Worm (Caenorhabditis elegans) whole organism, L3 larva: ENCODE measurements around the gene cyn-1.

ENCODE experiments used
- ZK546.5 ChIP-seq: sonication (generic microtip); optimal IDR thresholded peaks from 2 replicates; lab custom pipeline; 2017; ENCODE audit warnings: missing biosample characterization, missing genetic modification characterization
- aly-2 ChIP-seq: fragments of 150-350 bp; optimal IDR thresholded peaks from 2 replicates; lab custom pipeline; 2014; ENCODE audit warnings: missing biosample characterization, missing genetic modification characterization
- ama-1 ChIP-seq: fragments of 150-350 bp; optimal IDR thresholded peaks from 2 replicates; lab custom pipeline; 2018
- ceh-16 ChIP-seq: sonication (generic microtip); optimal IDR thresholded peaks from 2 replicates; lab custom pipeline; 2017; ENCODE audit warnings: missing biosample characterization, missing genetic modification characterization
- ceh-28 ChIP-seq: fragments of 150-350 bp; optimal IDR thresholded peaks from 2 replicates; lab custom pipeline; 2014; ENCODE audit warnings: missing biosample characterization, missing genetic modification reagents, missing genetic modification characterization
- ceh-82 ChIP-seq: fragments of 150-350 bp; optimal IDR thresholded peaks from 2 replicates; lab custom pipeline; 2014; ENCODE audit warnings: missing biosample characterization, missing genetic modification characterization
- ceh-9 ChIP-seq: sonication (generic microtip); optimal IDR thresholded peaks from 2 replicates; lab custom pipeline; 2018; ENCODE audit warnings: missing biosample characterization, missing genetic modification characterization
- daf-12 ChIP-seq: fragments of 150-350 bp; optimal IDR thresholded peaks from 2 replicates; lab custom pipeline; 2014; ENCODE audit warnings: missing biosample characterization, missing genetic modification reagents, missing genetic modification characterization
- egl-27 ChIP-seq: sonication (generic microtip); optimal IDR thresholded peaks from 4 replicates; lab custom pipeline; 2017; ENCODE audit warnings: missing biosample characterization, missing genetic modification reagents, missing genetic modification characterization
- egl-5 ChIP-seq: fragments of 150-350 bp; optimal IDR thresholded peaks from 2 replicates; lab custom pipeline; 2017; ENCODE audit warnings: missing biosample characterization, missing genetic modification reagents, missing genetic modification characterization, inconsistent platforms
- elt-2 ChIP-seq: sonication (generic microtip); optimal IDR thresholded peaks from 2 replicates; lab custom pipeline; 2016; ENCODE audit warnings: missing genetic modification reagents, mild to moderate bottlenecking, missing genetic modification characterization, missing compliant biosample characterization
- elt-3 ChIP-seq, 3 experiments: fragments of 150-350 bp in 1 of 3; sonication (generic microtip) in 2 of 3; optimal IDR thresholded peaks; 2 replicates in 2 of 3; 4 replicates in 1 of 3; lab custom pipeline; 2014 to 2017; ENCODE audit warnings: missing biosample characterization in 3 of 3, missing genetic modification characterization in 3 of 3
- eor-1 ChIP-seq, 2 experiments: fragments of 150-350 bp; optimal IDR thresholded peaks; 2 replicates each; lab custom pipeline; 2014 to 2018; ENCODE audit warnings: missing biosample characterization in 2 of 2, missing genetic modification characterization in 2 of 2
- fkh-10 ChIP-seq: sonication (generic microtip); optimal IDR thresholded peaks from 2 replicates; lab custom pipeline; 2017; ENCODE audit warnings: missing biosample characterization, missing genetic modification reagents, missing genetic modification characterization
- fkh-2 ChIP-seq: fragments of 150-350 bp; optimal IDR thresholded peaks from 2 replicates; lab custom pipeline; 2014; ENCODE audit warnings: missing biosample characterization, missing genetic modification reagents, missing genetic modification characterization
- hmg-11 ChIP-seq: sonication (generic microtip); optimal IDR thresholded peaks from 2 replicates; lab custom pipeline; 2016; ENCODE audit warnings: missing genetic modification characterization, missing compliant biosample characterization
- jun-1 ChIP-seq: fragments of 150-350 bp; optimal IDR thresholded peaks from 2 replicates; lab custom pipeline; 2014; ENCODE audit warnings: missing biosample characterization, missing genetic modification reagents, missing genetic modification characterization
- lin-15B ChIP-seq: fragments of 150-350 bp; optimal IDR thresholded peaks from 2 replicates; lab custom pipeline; 2014; ENCODE audit warnings: missing biosample characterization, missing genetic modification characterization
- lin-39 ChIP-seq: fragments of 150-350 bp; optimal IDR thresholded peaks from 2 replicates; lab custom pipeline; 2018; ENCODE audit warnings: missing biosample characterization, missing genetic modification reagents, missing genetic modification characterization
- lsy-12 ChIP-seq: sonication (generic microtip); optimal IDR thresholded peaks from 2 replicates; lab custom pipeline; 2016; ENCODE audit warnings: mild to moderate bottlenecking, missing genetic modification characterization, missing compliant biosample characterization
- mdl-1 ChIP-seq: fragments of 150-350 bp; optimal IDR thresholded peaks from 2 replicates; lab custom pipeline; 2014; ENCODE audit warnings: missing biosample characterization, missing genetic modification characterization
- mml-1 ChIP-seq: fragments of 150-350 bp; sonication (generic microtip); optimal IDR thresholded peaks from 3 replicates; lab custom pipeline; 2014; ENCODE audit warnings: missing biosample characterization, missing genetic modification characterization
- nfya-1 ChIP-seq: sonication (generic microtip); optimal IDR thresholded peaks from 2 replicates; lab custom pipeline; 2017; ENCODE audit warnings: missing genetic modification characterization, mild to moderate bottlenecking, missing compliant biosample characterization, antibody characterized with exemption, moderate library complexity; ENCODE audit not compliant: insufficient read depth
- nhr-11 ChIP-seq: fragments of 150-350 bp; optimal IDR thresholded peaks from 2 replicates; lab custom pipeline; 2014; ENCODE audit warnings: missing biosample characterization, missing genetic modification characterization
- nhr-12 ChIP-seq: fragments of 150-350 bp; optimal IDR thresholded peaks from 2 replicates; lab custom pipeline; 2014; ENCODE audit warnings: missing biosample characterization, missing genetic modification characterization
- nhr-23 ChIP-seq: fragments of 150-350 bp; optimal IDR thresholded peaks from 2 replicates; lab custom pipeline; 2014; ENCODE audit warnings: missing biosample characterization, missing genetic modification reagents, missing genetic modification characterization
- nhr-237 ChIP-seq: fragments of 150-350 bp; optimal IDR thresholded peaks from 2 replicates; lab custom pipeline; 2014; ENCODE audit warnings: missing biosample characterization, missing genetic modification characterization
- nhr-25 ChIP-seq: sonication (generic microtip); optimal IDR thresholded peaks from 2 replicates; lab custom pipeline; 2017; ENCODE audit warnings: missing biosample characterization, missing genetic modification characterization
- nhr-28 ChIP-seq: fragments of 150-350 bp; optimal IDR thresholded peaks from 2 replicates; lab custom pipeline; 2014; ENCODE audit warnings: missing biosample characterization, missing genetic modification characterization
- nhr-43 ChIP-seq: sonication (generic microtip); optimal IDR thresholded peaks from 2 replicates; lab custom pipeline; 2016; ENCODE audit warnings: mild to moderate bottlenecking, missing genetic modification characterization, missing compliant biosample characterization; ENCODE audit not compliant: poor library complexity, severe bottlenecking
- nhr-67 ChIP-seq: fragments of 150-350 bp; optimal IDR thresholded peaks from 2 replicates; lab custom pipeline; 2014; ENCODE audit warnings: missing biosample characterization, missing genetic modification characterization
- nhr-77 ChIP-seq: fragments of 150-350 bp; optimal IDR thresholded peaks from 2 replicates; lab custom pipeline; 2014; ENCODE audit warnings: missing biosample characterization, missing genetic modification characterization
- pha-4 ChIP-seq: fragments of 150-350 bp; optimal IDR thresholded peaks from 2 replicates; lab custom pipeline; 2014; ENCODE audit warnings: missing biosample characterization, missing genetic modification reagents, missing genetic modification characterization
- pqm-1 ChIP-seq: fragments of 150-350 bp; optimal IDR thresholded peaks from 2 replicates; lab custom pipeline; 2017; ENCODE audit warnings: missing biosample characterization, missing genetic modification characterization, inconsistent platforms
- skn-1 ChIP-seq: fragments of 150-350 bp; optimal IDR thresholded peaks from 2 replicates; lab custom pipeline; 2014; ENCODE audit warnings: missing biosample characterization, missing genetic modification characterization
- snpc-4 ChIP-seq: fragments of 150-350 bp; optimal IDR thresholded peaks from 2 replicates; lab custom pipeline; 2014; ENCODE audit warnings: missing biosample characterization, missing genetic modification characterization
- tbx-2 ChIP-seq: sonication (generic microtip); optimal IDR thresholded peaks from 2 replicates; lab custom pipeline; 2016; ENCODE audit warnings: mild to moderate bottlenecking, missing genetic modification characterization, missing compliant biosample characterization
- unc-39 ChIP-seq: sonication (generic microtip); optimal IDR thresholded peaks from 4 replicates; lab custom pipeline; 2017; ENCODE audit warnings: missing biosample characterization, missing genetic modification characterization
- unc-62 ChIP-seq: fragments of 150-350 bp; sonication (generic microtip); optimal IDR thresholded peaks from 4 replicates; lab custom pipeline; 2014; ENCODE audit warnings: missing biosample characterization, missing genetic modification reagents, missing genetic modification characterization
- zag-1 ChIP-seq: fragments of 150-350 bp; optimal IDR thresholded peaks from 2 replicates; lab custom pipeline; 2014; ENCODE audit warnings: missing biosample characterization, missing genetic modification characterization
- ztf-11 ChIP-seq: fragments of 150-350 bp; optimal IDR thresholded peaks from 2 replicates; lab custom pipeline; 2014; ENCODE audit warnings: missing biosample characterization, missing genetic modification characterization
- ztf-4 ChIP-seq: fragments of 150-350 bp; optimal IDR thresholded peaks from 2 replicates; lab custom pipeline; 2014; ENCODE audit warnings: missing biosample characterization, missing genetic modification characterization

cyn-1 gene

DNA sequence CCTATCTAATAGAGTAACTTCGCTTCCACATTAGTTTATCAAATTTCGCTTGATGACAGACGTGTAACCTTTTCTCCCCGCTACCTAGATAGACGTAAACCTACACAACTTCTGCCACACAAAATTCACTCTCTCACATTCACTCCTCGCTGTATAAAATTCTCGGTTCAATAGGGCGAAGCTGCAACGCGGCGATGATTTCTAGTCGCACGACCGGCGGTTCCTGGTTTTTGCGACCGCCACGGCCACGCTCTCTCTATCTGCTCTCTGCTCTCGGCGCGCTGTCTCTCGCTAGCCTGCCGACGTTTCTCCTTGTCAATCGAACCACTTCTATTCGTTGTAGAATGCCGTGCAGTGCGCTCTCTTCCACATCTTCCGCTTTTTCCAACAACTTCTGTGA lies 4.9 kb upstream of the cyn-1 start:
- TF ChIP-seq ceh-9 (tag; lab: Kevin White, UChicago) (no peak), skn-1 (tag; lab: Kevin White, UChicago) (peak; percentile 64), nhr-12 (tag; lab: Kevin White, UChicago) (no peak), mdl-1 (tag; lab: Kevin White, UChicago) (no peak), snpc-4 (peak; percentile 89), jun-1 (tag; lab: Kevin White, UChicago) (peak; percentile 60), lsy-12 (tag; lab: Kevin White, UChicago) (peak; percentile 76), pha-4 (peak; percentile 68), elt-2 (peak; percentile 82), elt-3 (tag; optimal IDR thresholded peaks at IDR 0.05; lab: Kevin White, UChicago) (peak in 1 of 3 experiments; percentile 11), ceh-16 (tag; lab: Kevin White, UChicago) (peak; percentile 25), daf-12 (tag; lab: Kevin White, UChicago) (no peak), fkh-10 (peak; percentile 10), nfya-1 (tag; lab: Kevin White, UChicago) (peak; percentile 87), nhr-23 (peak; percentile 74), ztf-11 (no peak), nhr-25 (tag; lab: Kevin White, UChicago) (peak; percentile 86), pqm-1 (tag; lab: Kevin White, UChicago) (peak; percentile 26), hmg-11 (tag; lab: Kevin White, UChicago) (peak; percentile 92), egl-5 (tag; lab: Kevin White, UChicago) (no peak), mml-1 (tag; lab: Kevin White, UChicago) (no peak), ztf-4 (tag; lab: Kevin White, UChicago) (no peak), tbx-2 (tag; lab: Kevin White, UChicago) (peak; percentile 19), nhr-237 (tag; lab: Kevin White, UChicago) (no peak), ama-1 (peak; percentile 50), nhr-43 (tag; lab: Kevin White, UChicago) (peak; percentile 46), lin-39 (tag; lab: Kevin White, UChicago) (peak; percentile 94), fkh-2 (tag; lab: Kevin White, UChicago) (no peak), lin-15B (tag; lab: Kevin White, UChicago) (peak; percentile 96)

- TF ChIP-seq eor-1 (tag; optimal IDR thresholded peaks at IDR 0.05; lab: Kevin White, UChicago) = no peak
These were observed 4.2 kb upstream of the cyn-1 start, which contains the start of gene vha-13 for ce11 chrV:14351629-14352028. Gene vha-13, plus strand, starts transcription at chrV:14351709.

ce11 chrV:14352032-14352431 lies 3.8 kb upstream of the cyn-1 start:
- TF ChIP-seq egl-5 (tag; lab: Kevin White, UChicago) (no peak), ceh-9 (tag; lab: Kevin White, UChicago) (no peak), elt-3 (tag; optimal IDR thresholded peaks at IDR 0.05; lab: Kevin White, UChicago) (no peak), fkh-2 (tag; lab: Kevin White, UChicago) (no peak), ztf-4 (tag; lab: Kevin White, UChicago) (no peak), skn-1 (tag; lab: Kevin White, UChicago) (no peak), nhr-12 (tag; lab: Kevin White, UChicago) (no peak)

DNA sequence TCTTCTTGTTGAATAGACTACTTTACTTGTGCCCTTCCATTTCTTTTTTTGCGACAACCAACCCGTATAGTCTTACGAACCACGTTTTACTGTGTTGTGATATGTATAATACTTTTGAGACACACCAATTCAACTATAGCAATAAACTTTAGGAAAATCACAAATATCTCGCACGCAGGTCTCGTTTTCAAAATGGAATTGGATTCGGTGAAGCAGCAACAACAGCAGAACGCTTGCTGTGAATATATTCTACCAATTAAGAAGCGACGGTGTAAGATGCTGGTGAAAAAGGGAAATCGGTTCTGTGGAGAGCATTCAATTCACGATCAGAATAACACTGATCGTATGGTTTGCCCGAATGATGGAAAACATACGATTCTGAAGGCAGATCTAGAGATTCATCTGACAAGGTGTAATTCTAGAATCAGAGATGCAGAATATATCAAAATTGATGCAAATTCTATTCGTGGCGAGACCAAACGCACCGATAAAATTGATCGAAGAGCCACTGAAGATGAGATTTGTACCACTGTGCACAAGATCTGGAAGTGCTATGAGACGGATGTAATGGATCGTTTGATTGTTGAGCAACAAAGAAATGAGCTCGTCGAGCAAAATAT lies 1.5 kb upstream of the cyn-1 start, which contains the start of gene Y49A3A.3:
Gene Y49A3A.3 (plus strand): TSS at position 153 of the 620 bp plus-strand sequence.
- TF ChIP-seq unc-39 = no peak
- no peak for TF ChIP-seq daf-12 (tag; lab: Kevin White, UChicago)
- no peak for TF ChIP-seq nhr-237 (tag; lab: Kevin White, UChicago)
- TF ChIP-seq nhr-25 (tag; lab: Kevin White, UChicago) = peak; percentile 49
- no peak for TF ChIP-seq nfya-1 (tag; lab: Kevin White, UChicago)
- no peak for TF ChIP-seq pha-4
- no peak for TF ChIP-seq unc-62 (GFP tag; lab: Kevin White, UChicago)
- TF ChIP-seq ZK546.5 (tag; lab: Kevin White, UChicago) = no peak
- TF ChIP-seq elt-3 (tag; optimal IDR thresholded peaks at IDR 0.05; lab: Kevin White, UChicago) = peak in 1 of 3 experiments; percentile 57
- TF ChIP-seq ztf-4 (tag; lab: Kevin White, UChicago) = no peak
- TF ChIP-seq aly-2 (tag; lab: Kevin White, UChicago) = peak; percentile 95
- TF ChIP-seq zag-1 (tag; lab: Kevin White, UChicago) = no peak
- peak; percentile 66 for TF ChIP-seq ama-1
- TF ChIP-seq eor-1 (tag; optimal IDR thresholded peaks at IDR 0.05; lab: Kevin White, UChicago) = no peak
- TF ChIP-seq nhr-77 (tag; lab: Kevin White, UChicago) = peak; percentile 65
- no peak for TF ChIP-seq skn-1 (tag; lab: Kevin White, UChicago)
- TF ChIP-seq snpc-4 = no peak
- peak; percentile 9 for TF ChIP-seq ceh-82
- TF ChIP-seq hmg-11 (tag; lab: Kevin White, UChicago) = no peak
- no peak for TF ChIP-seq fkh-2 (tag; lab: Kevin White, UChicago)
- TF ChIP-seq lsy-12 (tag; lab: Kevin White, UChicago) = peak; percentile 40
- no peak for TF ChIP-seq nhr-28
- TF ChIP-seq ceh-28 (tag; lab: Kevin White, UChicago) = no peak
- no peak for TF ChIP-seq nhr-67 (tag; lab: Kevin White, UChicago)
- peak; percentile 53 for TF ChIP-seq tbx-2 (tag; lab: Kevin White, UChicago)
- TF ChIP-seq nhr-11 (tag; lab: Kevin White, UChicago) = no peak
- TF ChIP-seq ztf-11 = no peak
- no peak for TF ChIP-seq ceh-9 (tag; lab: Kevin White, UChicago)
- TF ChIP-seq fkh-10 = no peak
- no peak for TF ChIP-seq egl-5 (tag; lab: Kevin White, UChicago)
- TF ChIP-seq mdl-1 (tag; lab: Kevin White, UChicago) = no peak
- no peak for TF ChIP-seq nhr-12 (tag; lab: Kevin White, UChicago)
- peak; percentile 39 for TF ChIP-seq pqm-1 (tag; lab: Kevin White, UChicago)
- no peak for TF ChIP-seq egl-27 (tag; lab: Kevin White, UChicago)
- no peak for TF ChIP-seq nhr-23
